Fruit fly (Drosophila melanogaster) whole organism, adult: ENCODE measurements around the gene CecA2.

Experiments
- CG12768 ChIP-seq: fragments of 200-800 bp; sonication (Bioruptor generic); optimal IDR thresholded peaks from 2 replicates; lab custom pipeline; 2017; ENCODE audit warnings: missing biosample characterization, missing genetic modification characterization, mild to moderate bottlenecking, moderate library complexity, missing genetic modification reagents
- CG1620 ChIP-seq: fragments of 200-800 bp; sonication (Bioruptor generic); optimal IDR thresholded peaks from 2 replicates; lab custom pipeline; 2016; ENCODE audit warnings: missing biosample characterization, missing genetic modification characterization
- CG5204 ChIP-seq: fragments of 200-800 bp; sonication (Bioruptor generic); optimal IDR thresholded peaks from 2 replicates; lab custom pipeline; 2016; ENCODE audit warnings: missing biosample characterization, missing genetic modification characterization
- CG7045 ChIP-seq: fragments of 200-800 bp; sonication (Bioruptor generic); optimal IDR thresholded peaks from 2 replicates; lab custom pipeline; 2017; ENCODE audit warnings: missing biosample characterization, mild to moderate bottlenecking, missing genetic modification characterization
- Clk ChIP-seq: fragments of 200-800 bp; sonication (Bioruptor generic); optimal IDR thresholded peaks from 2 replicates; lab custom pipeline; 2017; ENCODE audit warnings: missing biosample characterization, missing genetic modification characterization
- Hr96 ChIP-seq: fragments of 200-800 bp; sonication (Bioruptor generic); optimal IDR thresholded peaks from 2 replicates; lab custom pipeline; 2016; ENCODE audit warnings: missing biosample characterization, missing genetic modification characterization
- cnc ChIP-seq, 2 experiments: fragments of >200 bp; optimal IDR thresholded peaks; 2 replicates each; lab custom pipeline; 2017

DNA sequence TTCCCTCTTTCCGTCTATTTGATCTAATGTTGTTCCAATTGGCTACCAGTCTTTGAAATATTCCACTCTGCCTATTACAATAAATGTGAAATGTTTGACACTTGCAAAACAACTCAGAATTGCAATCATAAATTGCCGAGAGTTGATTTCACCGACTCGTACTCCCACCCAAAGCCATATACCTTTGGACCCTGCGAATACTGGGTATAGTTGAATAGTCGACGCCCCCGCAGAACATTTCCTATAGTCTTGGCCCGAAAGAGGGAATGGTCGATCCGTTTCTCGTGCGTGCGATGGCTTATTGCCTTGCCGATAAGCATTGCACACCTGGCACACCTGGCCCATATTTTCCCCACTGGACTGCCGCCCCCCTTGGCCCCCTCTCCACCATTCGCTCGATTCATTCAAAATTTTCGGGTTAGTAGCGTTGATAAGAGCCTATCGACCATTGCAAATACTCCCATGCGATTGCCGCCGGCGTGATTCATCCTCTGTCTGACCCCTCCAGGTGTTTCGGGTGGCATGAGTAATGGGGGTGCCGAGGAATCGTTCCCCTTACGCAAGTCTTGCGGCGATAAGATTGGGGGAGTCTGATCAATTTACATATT is 11.8 kb upstream of the CecA2 start:
- TF ChIP-seq CG1620 (GFP tag; lab: Kevin White, UChicago) (no peak), Clk (no peak), Hr96 (GFP tag; lab: Kevin White, UChicago) (no peak), cnc (optimal IDR thresholded peaks at IDR 0.05; lab: Kevin White, UChicago) (no peak), CG7045 (no peak), CG5204 (GFP tag; lab: Kevin White, UChicago) (no peak), CG12768 (GFP tag; lab: Kevin White, UChicago) (no peak)
